Fruit fly (Drosophila melanogaster): ENCODE data around the gene CHKov2.

Gene CHKov2

dm6 chr3R:25281165-25281564 lies 49.8 kb downstream of the CHKov2 start, which contains the start of gene CG11892 (continued):
- TF ChIP-seq ssp (GFP tag; IDR thresholded peaks at IDR 0.05) (no peak), CG4360 (GFP tag; IDR thresholded peaks at IDR 0.05) (no peak), Hmr (GFP tag; optimal IDR thresholded peaks at IDR 0.05) (peak; percentile 73), Rfx (GFP tag; IDR thresholded peaks at IDR 0.05) (0 out of 2 replicates have a peak, but pooled peaks have one; percentile 15), her (GFP tag; optimal IDR thresholded peaks at IDR 0.05) (peak; percentile 6), CG15514 (GFP tag; optimal IDR thresholded peaks at IDR 0.05) (peak; percentile 53), ara (GFP tag; IDR thresholded peaks at IDR 0.05) (0 out of 2 replicates have a peak, but pooled peaks have one; percentile 43), CG12071 (GFP tag; optimal IDR thresholded peaks at IDR 0.05) (peak; percentile 81), Asciz (GFP tag; optimal IDR thresholded peaks at IDR 0.05) (peak; percentile 42), CG4328 (GFP tag; optimal IDR thresholded peaks at IDR 0.05) (peak; percentile 4), odd (GFP tag; optimal IDR thresholded peaks at IDR 0.05) (peak; percentile 66), tin (GFP tag; optimal IDR thresholded peaks at IDR 0.05) (no peak), Hand (GFP tag; optimal IDR thresholded peaks at IDR 0.05) (peak; percentile 12), CG17568 (GFP tag; optimal IDR thresholded peaks at IDR 0.05) (peak; percentile 49), Sox102F (GFP tag; optimal IDR thresholded peaks at IDR 0.05) (peak; percentile 37), Vsx1 (GFP tag; optimal IDR thresholded peaks at IDR 0.05) (peak; percentile 45), sc (optimal IDR thresholded peaks at IDR 0.05) (no peak), sc (GFP tag; optimal IDR thresholded peaks at IDR 0.05) (no peak), chif (GFP tag; optimal IDR thresholded peaks at IDR 0.05) (no peak), CG7928 (GFP tag; optimal IDR thresholded peaks at IDR 0.05) (peak; percentile 45), CG3847 (GFP tag; IDR thresholded peaks at IDR 0.05) (no peak), Taf1 (GFP tag; IDR thresholded peaks at IDR 0.05) (no peak), ci (GFP tag; IDR thresholded peaks at IDR 0.05) (peak; percentile 69; the same call in 1 of the 3 replicates), B-H2 (GFP tag; optimal IDR thresholded peaks at IDR 0.05) (peak; percentile 19), tap (tag; optimal IDR thresholded peaks at IDR 0.05) (peak; percentile 52), wek (GFP tag; optimal IDR thresholded peaks at IDR 0.05) (peak; percentile 49), MTF-1 (GFP tag; optimal IDR thresholded peaks at IDR 0.05; ENCODE audit: borderline replicate concordance) (peak; percentile 69), dmrt99B (tag; optimal IDR thresholded peaks at IDR 0.05) (peak; percentile 27), cato (GFP tag; optimal IDR thresholded peaks at IDR 0.05; ENCODE audit: borderline replicate concordance) (no peak), scrt (GFP tag; optimal IDR thresholded peaks at IDR 0.05) (peak; percentile 68), NfI (GFP tag; optimal IDR thresholded peaks at IDR 0.05) (peak; percentile 41), CG5180 (GFP tag; optimal IDR thresholded peaks at IDR 0.05) (peak; percentile 33), Dref (GFP tag; IDR thresholded peaks at IDR 0.05) (no peak), Stat92E (GFP tag; optimal IDR thresholded peaks at IDR 0.05) (no peak), CG10209 (GFP tag; optimal IDR thresholded peaks at IDR 0.05) (peak; percentile 26), CG1647 (GFP tag; optimal IDR thresholded peaks at IDR 0.05) (no peak), exex (tag; optimal IDR thresholded peaks at IDR 0.05) (peak; percentile 15), lab (GFP tag; optimal IDR thresholded peaks at IDR 0.05) (peak; percentile 83), Scr (GFP tag; IDR thresholded peaks at IDR 0.05; ENCODE audit: partially characterized antibody) (no peak), CG17912 (GFP tag; optimal IDR thresholded peaks at IDR 0.05) (peak; percentile 73), sd (tag; optimal IDR thresholded peaks at IDR 0.05) (peak; percentile 31), YL-1 (GFP tag; optimal IDR thresholded peaks at IDR 0.05) (peak; percentile 6), CG12219 (GFP tag; optimal IDR thresholded peaks at IDR 0.05) (no peak), peb (GFP tag; IDR thresholded peaks at IDR 0.05) (no peak), CG14050 (GFP tag; IDR thresholded peaks at IDR 0.05) (0 out of 3 replicates have a peak, but pooled peaks have one; percentile 13), fd64A (GFP tag; optimal IDR thresholded peaks at IDR 0.05) (peak; percentile 19), lilli (GFP tag; optimal IDR thresholded peaks at IDR 0.05) (peak; percentile 15), sima (GFP tag; optimal IDR thresholded peaks at IDR 0.05) (no peak), CG8281 (tag; optimal IDR thresholded peaks at IDR 0.05) (peak; percentile 19)

Data from whole organism, embryonic.